Fruit fly (Drosophila melanogaster) whole organism, embryonic: ENCODE data around the gene ry.

ENCODE experiments used
- B-H2 ChIP-seq: fragments of 200-800 bp; sonication (Bioruptor generic); optimal IDR thresholded peaks from 2 replicates; lab custom pipeline; 2018; ENCODE audit warnings: missing biosample characterization, mild to moderate bottlenecking, missing genetic modification characterization
- CG10366 ChIP-seq: fragments of 200-800 bp; sonication (Bioruptor generic); IDR thresholded peaks from 2 replicates; pipeline ENCODE4 v1.3.6; 2022; ENCODE audit warnings: missing biosample characterization, missing genetic modification characterization
- CG10979 ChIP-seq: fragments of 200-800 bp; sonication (Bioruptor generic); optimal IDR thresholded peaks from 2 replicates; lab custom pipeline; 2018; ENCODE audit warnings: missing biosample characterization, mild to moderate bottlenecking, missing genetic modification characterization, moderate library complexity
- CG11085 ChIP-seq: fragments of 200-800 bp; sonication (Bioruptor generic); IDR thresholded peaks from 2 replicates; pipeline ENCODE4 v1.3.6; 2022; ENCODE audit warnings: missing biosample characterization, missing genetic modification characterization
- CG13624 ChIP-seq: fragments of 200-800 bp; sonication (Bioruptor generic); optimal IDR thresholded peaks from 2 replicates; lab custom pipeline; 2016; ENCODE audit warnings: missing biosample characterization, missing genetic modification characterization
- CG14710 ChIP-seq: fragments of 200-800 bp; sonication (Bioruptor generic); optimal IDR thresholded peaks from 3 replicates; lab custom pipeline; 2019; ENCODE audit warnings: missing biosample characterization, mild to moderate bottlenecking, missing genetic modification characterization, moderate library complexity
- CG1603 ChIP-seq: fragments of 200-800 bp; sonication (Bioruptor generic); optimal IDR thresholded peaks from 2 replicates; lab custom pipeline; 2019; ENCODE audit warnings: missing biosample characterization, mild to moderate bottlenecking, missing genetic modification characterization, moderate library complexity
- CG17912 ChIP-seq: fragments of 200-800 bp; sonication (Bioruptor generic); optimal IDR thresholded peaks from 2 replicates; lab custom pipeline; 2018; ENCODE audit warnings: missing biosample characterization, mild to moderate bottlenecking, missing genetic modification characterization
- CG2712 ChIP-seq: fragments of 200-800 bp; optimal IDR thresholded peaks from 3 replicates; lab custom pipeline; 2019; ENCODE audit warnings: missing biosample characterization, mild to moderate bottlenecking, missing genetic modification characterization, moderate library complexity
- CG30403 ChIP-seq: fragments of 200-800 bp; sonication (Bioruptor generic); optimal IDR thresholded peaks from 3 replicates; lab custom pipeline; 2016; ENCODE audit warnings: missing biosample characterization, missing genetic modification characterization
- CG30431 ChIP-seq: fragments of 200-800 bp; sonication (Bioruptor generic); optimal IDR thresholded peaks from 2 replicates; lab custom pipeline; 2017; ENCODE audit warnings: missing biosample characterization, missing genetic modification characterization
- CG32532 ChIP-seq: fragments of 200-800 bp; sonication (Bioruptor generic); IDR thresholded peaks from 2 replicates; pipeline ENCODE4 v1.3.6; 2022; ENCODE audit warnings: missing biosample characterization, missing genetic modification characterization
- CG34224 ChIP-seq: fragments of 200-800 bp; sonication (Bioruptor generic); IDR thresholded peaks from 3 replicates; pipeline ENCODE4 v1.3.6; 2022; ENCODE audit warnings: missing biosample characterization, missing genetic modification characterization; ENCODE audit not compliant: partially characterized antibody
- CG34422 ChIP-seq: fragments of 200-800 bp; sonication (Bioruptor generic); IDR thresholded peaks from 3 replicates; pipeline ENCODE4 v1.3.6; 2022; ENCODE audit warnings: missing biosample characterization, missing genetic modification characterization
- CG7928 ChIP-seq: fragments of 200-800 bp; sonication (Bioruptor generic); optimal IDR thresholded peaks from 2 replicates; lab custom pipeline; 2017; ENCODE audit warnings: missing biosample characterization, mild to moderate bottlenecking, missing genetic modification characterization
- CG8290 ChIP-seq, 3 experiments: fragments of 200-800 bp; sonication (Bioruptor generic); optimal IDR thresholded peaks; 2 replicates each; lab custom pipeline; 2016 to 2019; ENCODE audit warnings: missing biosample characterization in 3 of 3, missing genetic modification characterization in 3 of 3, mild to moderate bottlenecking in 2 of 3, moderate library complexity in 1 of 3
- CG8944 ChIP-seq: fragments of 200-800 bp; sonication (Bioruptor generic); optimal IDR thresholded peaks from 3 replicates; lab custom pipeline; 2016; ENCODE audit warnings: missing biosample characterization, missing genetic modification characterization
- CG9609 ChIP-seq: fragments of 200-800 bp; sonication (Bioruptor generic); optimal IDR thresholded peaks from 3 replicates; lab custom pipeline; 2016; ENCODE audit warnings: missing biosample characterization, missing genetic modification characterization
- CTCF ChIP-seq: fragments of 200-800 bp; sonication (Bioruptor generic); optimal IDR thresholded peaks from 2 replicates; lab custom pipeline; 2017; ENCODE audit warnings: missing biosample characterization, mild to moderate bottlenecking, missing genetic modification characterization, moderate library complexity
- Dp ChIP-seq: fragments of 200-800 bp; sonication (Bioruptor generic); optimal IDR thresholded peaks from 2 replicates; lab custom pipeline; 2018; ENCODE audit warnings: missing biosample characterization, mild to moderate bottlenecking, missing genetic modification characterization, moderate library complexity
- E2f2 ChIP-seq: fragments of 200-800 bp; sonication (Bioruptor generic); IDR thresholded peaks from 2 replicates; pipeline ENCODE4 v1.3.6; 2022; ENCODE audit warnings: missing biosample characterization, missing genetic modification characterization
- Ets97D ChIP-seq: fragments of 200-800 bp; sonication (Bioruptor generic); optimal IDR thresholded peaks from 3 replicates; lab custom pipeline; 2016; ENCODE audit warnings: missing biosample characterization, missing genetic modification characterization
- H15 ChIP-seq: fragments of 200-800 bp; sonication (Bioruptor generic); IDR thresholded peaks from 3 replicates; pipeline ENCODE4 v1.3.6; 2022; ENCODE audit warnings: missing biosample characterization, missing genetic modification characterization
- HHEX ChIP-seq: fragments of 200-800 bp; sonication (Bioruptor generic); optimal IDR thresholded peaks from 3 replicates; lab custom pipeline; 2017; ENCODE audit warnings: missing biosample characterization, mild to moderate bottlenecking, missing genetic modification characterization, missing genetic modification reagents
- HmgD ChIP-seq: fragments of 200-800 bp; sonication (Bioruptor generic); optimal IDR thresholded peaks from 3 replicates; lab custom pipeline; 2016; ENCODE audit warnings: missing biosample characterization, missing genetic modification characterization
- Hmr ChIP-seq: fragments of 200-800 bp; sonication (Bioruptor generic); optimal IDR thresholded peaks from 3 replicates; lab custom pipeline; 2017; ENCODE audit warnings: mild to moderate bottlenecking, missing biosample characterization, missing genetic modification reagents, missing genetic modification characterization
- Lhr ChIP-seq: fragments of 200-800 bp; sonication (Bioruptor generic); optimal IDR thresholded peaks from 3 replicates; lab custom pipeline; 2017; ENCODE audit warnings: mild to moderate bottlenecking, missing biosample characterization, missing genetic modification reagents, missing genetic modification characterization
- Med ChIP-seq: fragments of 200-800 bp; sonication (Bioruptor generic); peaks from one replicate; lab custom pipeline; 2016; ENCODE audit warnings: missing biosample characterization, missing genetic modification characterization, mild to moderate bottlenecking, inconsistent platforms, moderate library complexity
- Nf-YC ChIP-seq: fragments of 200-800 bp; optimal IDR thresholded peaks from 3 replicates; lab custom pipeline; 2019; ENCODE audit warnings: missing biosample characterization, mild to moderate bottlenecking, missing genetic modification characterization, moderate library complexity
- Ptx1 ChIP-seq: fragments of 200-800 bp; sonication (Bioruptor generic); IDR thresholded peaks from 2 replicates; pipeline ENCODE4 v1.3.6; 2022; ENCODE audit warnings: missing biosample characterization, missing genetic modification characterization
- Sox102F ChIP-seq: fragments of 200-800 bp; sonication (Bioruptor generic); optimal IDR thresholded peaks from 2 replicates; lab custom pipeline; 2018; ENCODE audit warnings: missing biosample characterization, mild to moderate bottlenecking, missing genetic modification characterization, moderate library complexity
- bbx ChIP-seq: fragments of 200-800 bp; sonication (Bioruptor generic); IDR thresholded peaks from 2 replicates; pipeline ENCODE4 v1.3.6; 2022; ENCODE audit warnings: missing biosample characterization, missing genetic modification characterization; ENCODE audit not compliant: partially characterized antibody
- cad ChIP-seq: fragments of >200 bp; optimal IDR thresholded peaks from 2 replicates; lab custom pipeline; 2017; ENCODE audit warnings: missing biosample characterization, missing genetic modification characterization
- chif ChIP-seq, 2 experiments: fragments of 200-800 bp; sonication (Bioruptor generic); optimal IDR thresholded peaks; 3 replicates each; lab custom pipeline; 2016; ENCODE audit warnings: missing biosample characterization in 2 of 2, missing genetic modification characterization in 2 of 2
- dimm ChIP-seq: fragments of 200-800 bp; sonication (Bioruptor generic); IDR thresholded peaks from 2 replicates; pipeline ENCODE4 v1.3.6; 2022; ENCODE audit warnings: missing biosample characterization, missing genetic modification characterization
- dysf ChIP-seq: fragments of 200-800 bp; sonication (Bioruptor generic); IDR thresholded peaks from 3 replicates; pipeline ENCODE4 v1.3.6; 2022; ENCODE audit warnings: missing biosample characterization, missing genetic modification characterization
- esg ChIP-seq: fragments of 200-800 bp; sonication (Bioruptor generic); conservative IDR thresholded peaks from 2 replicates; pipeline ENCODE4 v1.3.6; 2022; ENCODE audit warnings: missing biosample characterization, missing genetic modification characterization
- grau ChIP-seq: fragments of 200-800 bp; optimal IDR thresholded peaks from 3 replicates; lab custom pipeline; 2019; ENCODE audit warnings: missing biosample characterization, mild to moderate bottlenecking, missing genetic modification characterization, moderate library complexity
- gsb-n ChIP-seq: fragments of 200-800 bp; sonication (Bioruptor generic); optimal IDR thresholded peaks from 3 replicates; lab custom pipeline; 2018; ENCODE audit warnings: missing biosample characterization, mild to moderate bottlenecking, missing genetic modification characterization
- nau ChIP-seq: fragments of 200-800 bp; sonication (Bioruptor generic); optimal IDR thresholded peaks from 3 replicates; lab custom pipeline; 2017; ENCODE audit warnings: missing biosample characterization, mild to moderate bottlenecking, missing genetic modification characterization, missing genetic modification reagents
- pho ChIP-seq: fragments of 200-800 bp; sonication (Bioruptor generic); optimal IDR thresholded peaks from 2 replicates; lab custom pipeline; 2016; ENCODE audit warnings: missing biosample characterization, missing genetic modification characterization
- sens ChIP-seq: fragments of 200-800 bp; sonication (Bioruptor generic); peaks from one replicate; lab custom pipeline; 2016; ENCODE audit warnings: missing biosample characterization, missing genetic modification characterization
- trem ChIP-seq: fragments of 200-800 bp; optimal IDR thresholded peaks from 3 replicates; lab custom pipeline; 2019; ENCODE audit warnings: missing biosample characterization, mild to moderate bottlenecking, missing genetic modification characterization, moderate library complexity
- vvl ChIP-seq: fragments of 200-800 bp; sonication (Bioruptor generic); IDR thresholded peaks from 2 replicates; pipeline ENCODE4 v1.3.6; 2022; ENCODE audit warnings: missing biosample characterization, missing genetic modification characterization
- yki ChIP-seq: fragments of >200 bp; optimal IDR thresholded peaks from 3 replicates; lab custom pipeline; 2018
- zen ChIP-seq: fragments of 200-800 bp; sonication (Bioruptor generic); optimal IDR thresholded peaks from 3 replicates; lab custom pipeline; 2018; ENCODE audit warnings: missing biosample characterization, mild to moderate bottlenecking, missing genetic modification characterization, moderate library complexity

The ry gene

dm6 chr3R:13078263-13078662, 45.9 kb downstream of the ry start (continued):
- peak; percentile 24 for TF ChIP-seq gsb-n (tag; lab: Kevin White, UChicago)
- peak; percentile 8 for TF ChIP-seq zen (tag; lab: Kevin White, UChicago)
- TF ChIP-seq CG1603 (tag; lab: Kevin White, UChicago) = peak; percentile 56
- peak; percentile 18; the same call in 1 of the 3 replicates for TF ChIP-seq dysf
- TF ChIP-seq Ptx1 = peak; percentile 28; the same call in 1 of the 2 replicates
- peak; percentile 76 for TF ChIP-seq Dp (GFP tag; lab: Kevin White, UChicago)
- peak; percentile 30 for TF ChIP-seq CG9609 (GFP tag; lab: Kevin White, UChicago)
- peak; percentile 67 for TF ChIP-seq CG32532 (GFP tag; lab: Robert Waterston, UW)
- no peak for TF ChIP-seq CG34422 (GFP tag; lab: Robert Waterston, UW)
- TF ChIP-seq CG8290 (GFP tag; optimal IDR thresholded peaks at IDR 0.05; lab: Kevin White, UChicago) = peak; percentile 28
- peak in 1 of 2 experiments; percentile 72 for TF ChIP-seq CG8290 (tag; optimal IDR thresholded peaks at IDR 0.05; lab: Kevin White, UChicago)
- TF ChIP-seq CG10366 (GFP tag; lab: Robert Waterston, UW) = peak; percentile 43; the same call in 1 of the 2 replicates
- peak; percentile 73 for TF ChIP-seq vvl (GFP tag; lab: Robert Waterston, UW)
- TF ChIP-seq pho (GFP tag; lab: Kevin White, UChicago) = peak; percentile 18
- peak; percentile 50 for TF ChIP-seq yki (lab: Kevin White, UChicago)
- TF ChIP-seq CG14710 (tag; lab: Kevin White, UChicago) = peak; percentile 32
- peak; percentile 15 for TF ChIP-seq HmgD (GFP tag; lab: Kevin White, UChicago)
- no peak for TF ChIP-seq CG7928 (GFP tag; lab: Kevin White, UChicago)
- TF ChIP-seq CG34224 = no peak
- peak; percentile 9 for TF ChIP-seq CG8944 (GFP tag; lab: Kevin White, UChicago)
- peak; percentile 20 for TF ChIP-seq CG17912 (GFP tag; lab: Kevin White, UChicago)
- TF ChIP-seq CG10979 (tag; lab: Kevin White, UChicago) = peak; percentile 66
- peak; percentile 78 for TF ChIP-seq E2f2
- peak; percentile 19 for TF ChIP-seq Nf-YC (tag; lab: Kevin White, UChicago)
- TF ChIP-seq Hmr (GFP tag; lab: Kevin White, UChicago) = peak; percentile 48
- peak; percentile 32; the same call in 1 of the 2 replicates for TF ChIP-seq CG11085 (GFP tag; lab: Robert Waterston, UW)
- peak; percentile 35 for TF ChIP-seq grau (tag; lab: Kevin White, UChicago)
- peak; percentile 22; the same call in 1 of the 2 replicates for TF ChIP-seq bbx (GFP tag; lab: Robert Waterston, UW)
- TF ChIP-seq esg (GFP tag; lab: Robert Waterston, UW) = no peak
- peak; percentile 85 for TF ChIP-seq sens (GFP tag; lab: Kevin White, UChicago)
- no peak for TF ChIP-seq dimm
- TF ChIP-seq CG30403 (GFP tag; lab: Kevin White, UChicago) = peak; percentile 44
- TF ChIP-seq B-H2 (GFP tag; lab: Kevin White, UChicago) = peak; percentile 23
- no peak for TF ChIP-seq HHEX (GFP tag; lab: Kevin White, UChicago)
- TF ChIP-seq nau (GFP tag; lab: Kevin White, UChicago) = no peak
- TF ChIP-seq CTCF (GFP tag; lab: Kevin White, UChicago) = peak; percentile 96
- no peak for TF ChIP-seq CG30431
- TF ChIP-seq chif (GFP tag; optimal IDR thresholded peaks at IDR 0.05; lab: Kevin White, UChicago) = peak in 1 of 2 experiments; percentile 45
- TF ChIP-seq Sox102F (GFP tag; lab: Kevin White, UChicago) = peak; percentile 30
- peak; percentile 46 for TF ChIP-seq trem (tag; lab: Kevin White, UChicago)
- TF ChIP-seq Lhr = peak; percentile 90
- TF ChIP-seq Ets97D = peak; percentile 36
- TF ChIP-seq H15 = peak; percentile 42; the same call in 1 of the 3 replicates
- peak; percentile 26 for TF ChIP-seq CG13624
- TF ChIP-seq CG2712 = peak; percentile 65
- peak; percentile 91 for TF ChIP-seq Med (GFP tag; lab: Kevin White, UChicago)
- TF ChIP-seq cad (GFP tag; lab: Kevin White, UChicago) = no peak
- TF ChIP-seq, all 482 proteins: peak for 102
